Fruit fly (Drosophila melanogaster) whole organism, prepupa: ENCODE data around the gene mrn.
A peak's percentile ranks its signal among the peaks of the same experiment; 100 is the strongest.

Experiments used
- Blimp-1 ChIP-seq: fragments of 200-800 bp; sonication (Bioruptor generic); optimal IDR thresholded peaks from 3 replicates; lab custom pipeline; 2017; ENCODE audit warnings: missing biosample characterization, missing genetic modification characterization, mild to moderate bottlenecking, moderate library complexity, missing genetic modification reagents
- CG10669 ChIP-seq: fragments of 200-800 bp; sonication (Bioruptor generic); optimal IDR thresholded peaks from 3 replicates; lab custom pipeline; 2018; ENCODE audit warnings: missing biosample characterization, mild to moderate bottlenecking, missing genetic modification characterization, moderate library complexity
- CG11294 ChIP-seq: fragments of 200-800 bp; sonication (Bioruptor generic); IDR thresholded peaks from 2 replicates; pipeline ENCODE4 v1.3.6; 2022; ENCODE audit warnings: missing biosample characterization, missing genetic modification characterization
- CG11902 ChIP-seq: fragments of 200-800 bp; sonication (Bioruptor generic); optimal IDR thresholded peaks from 3 replicates; lab custom pipeline; 2016; ENCODE audit warnings: missing biosample characterization, missing genetic modification characterization
- CG1621 ChIP-seq: fragments of 200-800 bp; sonication (Bioruptor generic); optimal IDR thresholded peaks from 3 replicates; lab custom pipeline; 2018; ENCODE audit warnings: missing biosample characterization, mild to moderate bottlenecking, missing genetic modification characterization
- CG16779 ChIP-seq: fragments of 200-800 bp; sonication (Bioruptor generic); optimal IDR thresholded peaks from 3 replicates; lab custom pipeline; 2017; ENCODE audit warnings: missing biosample characterization, mild to moderate bottlenecking, missing genetic modification characterization
- CG3032 ChIP-seq: fragments of 200-800 bp; optimal IDR thresholded peaks from 2 replicates; lab custom pipeline; 2019; ENCODE audit warnings: missing biosample characterization, mild to moderate bottlenecking, missing genetic modification characterization, moderate library complexity
- CG31627 ChIP-seq: fragments of 200-800 bp; sonication (Bioruptor generic); optimal IDR thresholded peaks from 3 replicates; lab custom pipeline; 2016; ENCODE audit warnings: missing biosample characterization, missing genetic modification characterization
- CG32006 ChIP-seq: fragments of 200-800 bp; sonication (Bioruptor generic); optimal IDR thresholded peaks from 3 replicates; lab custom pipeline; 2017; ENCODE audit warnings: missing biosample characterization, mild to moderate bottlenecking, missing genetic modification characterization
- CG3919 ChIP-seq: fragments of 200-800 bp; sonication (Bioruptor generic); optimal IDR thresholded peaks from 3 replicates; lab custom pipeline; 2016; ENCODE audit warnings: missing biosample characterization, missing genetic modification characterization
- CG4318 ChIP-seq: fragments of 200-800 bp; sonication (Bioruptor generic); optimal IDR thresholded peaks from 3 replicates; lab custom pipeline; 2017; ENCODE audit warnings: missing biosample characterization, mild to moderate bottlenecking, missing genetic modification characterization
- CG6163 ChIP-seq: fragments of 200-800 bp; sonication (Bioruptor generic); IDR thresholded peaks from 3 replicates; pipeline ENCODE4 v1.3.6; 2022; ENCODE audit warnings: missing biosample characterization, missing genetic modification characterization
- CG6276 ChIP-seq: fragments of 200-800 bp; sonication (Bioruptor generic); optimal IDR thresholded peaks from 2 replicates; lab custom pipeline; 2017; ENCODE audit warnings: missing biosample characterization, mild to moderate bottlenecking, missing genetic modification characterization
- CG6792 ChIP-seq: fragments of 200-800 bp; sonication (Bioruptor generic); optimal IDR thresholded peaks from 3 replicates; lab custom pipeline; 2016; ENCODE audit warnings: missing biosample characterization, missing genetic modification characterization
- CG6854 ChIP-seq: fragments of 200-800 bp; sonication (Bioruptor generic); optimal IDR thresholded peaks from 2 replicates; lab custom pipeline; 2017; ENCODE audit warnings: missing biosample characterization, mild to moderate bottlenecking, missing genetic modification characterization
- CG8119 ChIP-seq: fragments of 200-800 bp; sonication (Bioruptor generic); IDR thresholded peaks from 3 replicates; pipeline ENCODE4 v1.3.6; 2022; ENCODE audit warnings: missing biosample characterization, missing genetic modification characterization
- CG9139 ChIP-seq: fragments of 200-800 bp; sonication (Bioruptor generic); optimal IDR thresholded peaks from 3 replicates; lab custom pipeline; 2017; ENCODE audit warnings: missing biosample characterization, mild to moderate bottlenecking, missing genetic modification characterization
- Eip93F ChIP-seq: fragments of 200-800 bp; sonication (Bioruptor generic); optimal IDR thresholded peaks from 2 replicates; lab custom pipeline; 2016; ENCODE audit warnings: missing biosample characterization, mild to moderate bottlenecking, missing genetic modification characterization
- Gug ChIP-seq: fragments of 200-800 bp; sonication (Bioruptor generic); IDR thresholded peaks from 2 replicates; pipeline ENCODE4 v1.3.6; 2022; ENCODE audit warnings: missing biosample characterization, missing genetic modification characterization
- Hr38 ChIP-seq: sonication (Bioruptor generic); optimal IDR thresholded peaks from 2 replicates; lab custom pipeline; 2016; ENCODE audit warnings: missing biosample characterization, missing genetic modification characterization
- Hr4 ChIP-seq: fragments of 200-800 bp; sonication (Bioruptor generic); optimal IDR thresholded peaks from 3 replicates; lab custom pipeline; 2016; ENCODE audit warnings: missing biosample characterization, missing genetic modification characterization
- Lpt ChIP-seq: fragments of 200-800 bp; sonication (Bioruptor generic); optimal IDR thresholded peaks from 3 replicates; lab custom pipeline; 2016; ENCODE audit warnings: missing biosample characterization, missing genetic modification characterization
- OdsH ChIP-seq: fragments of 200-800 bp; sonication (Bioruptor generic); optimal IDR thresholded peaks from 3 replicates; lab custom pipeline; 2016; ENCODE audit warnings: missing biosample characterization, missing genetic modification characterization
- Smox ChIP-seq: fragments of 200-800 bp; sonication (Bioruptor generic); optimal IDR thresholded peaks from 3 replicates; lab custom pipeline; 2016; ENCODE audit warnings: missing biosample characterization, missing genetic modification characterization
- achi ChIP-seq: fragments of 200-800 bp; sonication (Bioruptor generic); optimal IDR thresholded peaks from 3 replicates; lab custom pipeline; 2016; ENCODE audit warnings: missing biosample characterization, missing genetic modification characterization
- acj6 ChIP-seq: fragments of 200-800 bp; sonication (Bioruptor generic); optimal IDR thresholded peaks from 3 replicates; lab custom pipeline; 2016; ENCODE audit warnings: missing biosample characterization, missing genetic modification characterization
- dac ChIP-seq: fragments of 200-800 bp; sonication (Bioruptor generic); optimal IDR thresholded peaks from 2 replicates; lab custom pipeline; 2017; ENCODE audit warnings: missing biosample characterization, mild to moderate bottlenecking, missing genetic modification characterization
- dsx ChIP-seq: fragments of 200-800 bp; optimal IDR thresholded peaks from 3 replicates; lab custom pipeline; 2019; ENCODE audit warnings: missing biosample characterization, mild to moderate bottlenecking, missing genetic modification characterization, moderate library complexity; ENCODE audit not compliant: poor library complexity, severe bottlenecking
- eg ChIP-seq: fragments of 200-800 bp; sonication (Bioruptor generic); IDR thresholded peaks from 3 replicates; pipeline ENCODE4 v1.3.6; 2022; ENCODE audit warnings: missing biosample characterization, missing genetic modification characterization
- esn ChIP-seq: fragments of 200-800 bp; sonication (Bioruptor generic); optimal IDR thresholded peaks from 2 replicates; lab custom pipeline; 2016; ENCODE audit warnings: missing biosample characterization, mild to moderate bottlenecking, missing genetic modification characterization, moderate library complexity
- fd59A ChIP-seq: fragments of 200-800 bp; sonication (Bioruptor generic); optimal IDR thresholded peaks from 2 replicates; lab custom pipeline; 2017; ENCODE audit warnings: missing biosample characterization, mild to moderate bottlenecking, missing genetic modification characterization, missing genetic modification reagents
- fd85E ChIP-seq: fragments of 200-800 bp; sonication (Bioruptor generic); optimal IDR thresholded peaks from 3 replicates; lab custom pipeline; 2016; ENCODE audit warnings: missing biosample characterization, missing genetic modification characterization
- lz ChIP-seq: fragments of 200-800 bp; sonication (Bioruptor generic); optimal IDR thresholded peaks from 3 replicates; lab custom pipeline; 2016; ENCODE audit warnings: missing biosample characterization, missing genetic modification characterization
- pdm3 ChIP-seq: fragments of 200-800 bp; sonication (Bioruptor generic); optimal IDR thresholded peaks from 3 replicates; lab custom pipeline; 2016; ENCODE audit warnings: missing biosample characterization, missing genetic modification characterization
- vri ChIP-seq: fragments of 200-800 bp; sonication (Bioruptor generic); optimal IDR thresholded peaks from 3 replicates; lab custom pipeline; 2016; ENCODE audit warnings: missing biosample characterization, mild to moderate bottlenecking, missing genetic modification characterization

mrn gene

dm6 chr3L:15532368-15533030, 47.8 kb downstream of the mrn start (continued):
- TF ChIP-seq CG31627 (peak; percentile 41), dac (GFP tag; lab: Kevin White, UChicago) (no peak), CG9139 (no peak), CG3919 (GFP tag; lab: Kevin White, UChicago) (peak; percentile 66), fd59A (no peak), fd85E (GFP tag; lab: Kevin White, UChicago) (no peak), OdsH (GFP tag; lab: Kevin White, UChicago) (peak; percentile 1), Lpt (GFP tag; lab: Kevin White, UChicago) (peak; percentile 31), CG6163 (GFP tag; lab: Robert Waterston, UW) (peak; percentile 68), Blimp-1 (GFP tag; lab: Kevin White, UChicago) (peak; percentile 2), CG6854 (GFP tag; lab: Kevin White, UChicago) (peak; percentile 56), Hr4 (GFP tag; lab: Kevin White, UChicago) (peak; percentile 47), CG16779 (tag; lab: Kevin White, UChicago) (no peak), CG4318 (GFP tag; lab: Kevin White, UChicago) (peak; percentile 45), pdm3 (GFP tag; lab: Kevin White, UChicago) (peak; percentile 41), CG11294 (GFP tag; lab: Robert Waterston, UW) (peak; percentile 52; the same call in 1 of the 2 replicates), lz (GFP tag; lab: Kevin White, UChicago) (peak; percentile 25), Gug (peak; percentile 58), esn (peak; percentile 47), CG1621 (tag; lab: Kevin White, UChicago) (peak; percentile 53), dsx (GFP tag; lab: Kevin White, UChicago) (peak; percentile 30), achi (GFP tag; lab: Kevin White, UChicago) (peak; percentile 11), CG10669 (peak; percentile 35), CG6276 (GFP tag; lab: Kevin White, UChicago) (peak; percentile 77)

- TF ChIP-seq CG6276 (GFP tag; lab: Kevin White, UChicago) (no peak), fd59A (no peak), vri (GFP tag; lab: Kevin White, UChicago) (no peak), CG1621 (tag; lab: Kevin White, UChicago) (no peak), Smox (GFP tag; lab: Kevin White, UChicago) (no peak), Eip93F (GFP tag; lab: Kevin White, UChicago) (no peak), CG16779 (tag; lab: Kevin White, UChicago) (no peak), Hr38 (no peak), acj6 (GFP tag; lab: Kevin White, UChicago) (no peak), CG8119 (GFP tag; lab: Robert Waterston, UW) (no peak), CG3032 (tag; lab: Kevin White, UChicago) (no peak), Blimp-1 (GFP tag; lab: Kevin White, UChicago) (no peak), lz (GFP tag; lab: Kevin White, UChicago) (no peak), CG6163 (GFP tag; lab: Robert Waterston, UW) (no peak), CG6792 (GFP tag; lab: Kevin White, UChicago) (no peak), eg (GFP tag; lab: Robert Waterston, UW) (no peak), CG32006 (GFP tag; lab: Kevin White, UChicago) (no peak), CG11902 (no peak)
These were observed 48.7 kb downstream of the mrn start, which contains the start of gene CG43248 for dm6 chr3L:15531423-15532325. CG43248 (minus strand) TSS chr3L:15531473.
